Fruit fly (Drosophila melanogaster): ENCODE measurements around the gene CG14252.

DNA sequence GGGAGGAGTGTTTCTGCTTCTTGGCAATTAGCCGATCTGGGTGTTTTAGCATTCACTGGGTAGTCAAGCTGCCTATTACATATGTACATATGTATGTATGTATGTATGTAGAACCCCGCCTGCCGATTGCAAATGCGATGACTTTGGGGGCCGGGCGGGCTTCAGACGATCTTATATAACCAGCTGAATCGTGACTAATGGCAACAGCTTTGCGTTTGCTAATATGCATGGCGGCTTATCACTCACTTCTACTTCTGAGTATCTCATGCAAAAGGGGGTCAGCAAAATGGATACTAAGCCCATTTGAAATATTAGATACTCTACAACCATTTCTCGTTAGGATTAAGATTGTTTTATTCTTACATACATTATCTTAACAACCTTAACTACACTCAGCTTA, 49.1 kb upstream of the CG14252 start:
- TF ChIP-seq CG3919 (GFP tag; optimal IDR thresholded peaks at IDR 0.05): no peak
- no peak for TF ChIP-seq svp (GFP tag)
- no peak for TF ChIP-seq CG6163 (GFP tag; IDR thresholded peaks at IDR 0.05)
- TF ChIP-seq Lpt (GFP tag; optimal IDR thresholded peaks at IDR 0.05): no peak
- TF ChIP-seq Sox15 (GFP tag; optimal IDR thresholded peaks at IDR 0.05): no peak
- TF ChIP-seq Smox (GFP tag; optimal IDR thresholded peaks at IDR 0.05): no peak
- TF ChIP-seq lz (GFP tag; optimal IDR thresholded peaks at IDR 0.05): no peak
- TF ChIP-seq eg (GFP tag; IDR thresholded peaks at IDR 0.05): no peak
- no peak for TF ChIP-seq achi (GFP tag; optimal IDR thresholded peaks at IDR 0.05)

Data from whole organism, prepupa.